Worm (Caenorhabditis elegans) whole organism, L4 larva: ENCODE data around the gene F02E11.3.
"Not testable (repeated sequence)": the region's sequence is repeated elsewhere in the genome, so short reads cannot be mapped to it uniquely, and the experiment has no call there.

ENCODE experiments used
- ctbp-1 ChIP-seq: fragments of 200-800 bp; sonication (Bioruptor generic); IDR thresholded peaks from 2 replicates; pipeline ENCODE4 v1.3.6; 2022; ENCODE audit warnings: missing genetic modification reagents, missing genetic modification characterization, missing compliant biosample characterization
- fos-1 ChIP-seq: fragments of 150-350 bp; optimal IDR thresholded peaks from 2 replicates; lab custom pipeline; 2014; ENCODE audit warnings: missing biosample characterization, missing genetic modification characterization
- lin-15B ChIP-seq: fragments of 150-350 bp; sonication (generic microtip); optimal IDR thresholded peaks from 3 replicates; lab custom pipeline; 2014; ENCODE audit warnings: missing biosample characterization, missing genetic modification characterization
- nhr-25 ChIP-seq: sonication (generic microtip); optimal IDR thresholded peaks from 2 replicates; lab custom pipeline; 2017; ENCODE audit warnings: missing genetic modification characterization, mild to moderate bottlenecking, missing compliant biosample characterization, antibody characterized with exemption, moderate library complexity, borderline replicate concordance; ENCODE audit not compliant: insufficient read depth
- nhr-77 ChIP-seq: fragments of 150-350 bp; optimal IDR thresholded peaks from 2 replicates; lab custom pipeline; 2014; ENCODE audit warnings: missing biosample characterization, missing genetic modification characterization
- pha-4 ChIP-seq, 2 experiments: fragments of 150-350 bp in 1 of 2; fragments of 200-800 bp in 1 of 2; sonication (Bioruptor generic) in 1 of 2; IDR thresholded peaks in 1 of 2; optimal IDR thresholded peaks in 1 of 2; 2 replicates each; pipeline versions ENCODE4 v1.3.6 to Lab custom; 2014 to 2022; ENCODE audit warnings: missing genetic modification characterization in 2 of 2, missing genetic modification reagents in 2 of 2, missing biosample characterization in 1 of 2, missing compliant biosample characterization in 1 of 2
- pqm-1 ChIP-seq: sonication (generic microtip); optimal IDR thresholded peaks from 2 replicates; lab custom pipeline; 2017; ENCODE audit warnings: missing biosample characterization, missing genetic modification characterization
- rbr-2 ChIP-seq: sonication (generic microtip); optimal IDR thresholded peaks from 2 replicates; lab custom pipeline; 2016; ENCODE audit warnings: missing genotype, missing genetic modification characterization, missing compliant biosample characterization
- skn-1 ChIP-seq: fragments of 150-350 bp; optimal IDR thresholded peaks from 2 replicates; lab custom pipeline; 2014; ENCODE audit warnings: missing biosample characterization, missing genetic modification characterization
- snpc-4 ChIP-seq: fragments of 150-350 bp; optimal IDR thresholded peaks from 2 replicates; lab custom pipeline; 2014; ENCODE audit warnings: missing biosample characterization, missing genetic modification characterization
- tra-1 ChIP-seq: fragments of 200-800 bp; sonication (Bioruptor generic); IDR thresholded peaks from 2 replicates; pipeline ENCODE4 v1.3.6; 2022; ENCODE audit warnings: missing genetic modification reagents, missing genetic modification characterization, missing compliant biosample characterization
- unc-39 ChIP-seq: sonication (generic microtip); optimal IDR thresholded peaks from 2 replicates; lab custom pipeline; 2017; ENCODE audit warnings: missing biosample characterization, missing genetic modification characterization
- unc-62 ChIP-seq, 3 experiments: fragments of 150-350 bp in 1 of 3; sonication (generic microtip); optimal IDR thresholded peaks in 2 of 3; peaks in 1 of 3; 1 replicate in 1 of 3; 2 replicates in 2 of 3; lab custom pipeline; 2014 to 2017; ENCODE audit warnings: missing biosample characterization in 3 of 3, missing genetic modification characterization in 3 of 3, missing genetic modification reagents in 3 of 3, missing genotype in 1 of 3

ce11 chrII:3290544-3290943, 15.7 kb upstream of the F02E11.3 start, which contains the start of gene F39E9.14:
- TF ChIP-seq pqm-1 (tag; lab: Kevin White, UChicago); ctbp-1 (GFP tag; lab: Robert Waterston, UW); tra-1 (GFP tag; lab: Robert Waterston, UW); lin-15B (tag; lab: Kevin White, UChicago); skn-1; snpc-4; nhr-25; rbr-2 (tag; lab: Kevin White, UChicago); unc-39 (tag; lab: Kevin White, UChicago); nhr-77 (tag; lab: Kevin White, UChicago); pha-4 (GFP tag; IDR thresholded peaks at IDR 0.05; lab: Robert Waterston, UW); pha-4 (tag; optimal IDR thresholded peaks at IDR 0.05; lab: Kevin White, UChicago); fos-1; unc-62 (GFP tag; optimal IDR thresholded peaks at IDR 0.05 in 1 of 2; lab: Kevin White, UChicago); unc-62 (tag; optimal IDR thresholded peaks at IDR 0.05; lab: Kevin White, UChicago): not testable (repeated sequence)
